Fruit fly (Drosophila melanogaster) whole organism, embryonic: ENCODE measurements around the gene CG2841.

Experiments used
- Aef1 ChIP-seq: fragments of 200-800 bp; sonication (Bioruptor generic); IDR thresholded peaks from 3 replicates; pipeline ENCODE4 v1.3.6; 2022; ENCODE audit warnings: missing biosample characterization, missing genetic modification characterization
- Asciz ChIP-seq: fragments of 200-800 bp; sonication (Bioruptor generic); optimal IDR thresholded peaks from 2 replicates; lab custom pipeline; 2017; ENCODE audit warnings: missing biosample characterization, mild to moderate bottlenecking, missing genetic modification characterization, missing genetic modification reagents
- B-H1 ChIP-seq: fragments of 200-800 bp; sonication (Bioruptor generic); IDR thresholded peaks from 3 replicates; pipeline ENCODE4 v1.3.6; 2022; ENCODE audit warnings: missing biosample characterization, missing genetic modification characterization
- BEAF-32 ChIP-seq: fragments of 200-800 bp; sonication (Bioruptor generic); optimal IDR thresholded peaks from 3 replicates; lab custom pipeline; 2017; ENCODE audit warnings: missing biosample characterization, missing genetic modification characterization, mild to moderate bottlenecking, moderate library complexity, missing genetic modification reagents
- CG10543 ChIP-seq: fragments of 200-800 bp; sonication (Bioruptor generic); optimal IDR thresholded peaks from 3 replicates; lab custom pipeline; 2017; ENCODE audit warnings: missing biosample characterization, mild to moderate bottlenecking, missing genetic modification characterization, moderate library complexity
- CG10979 ChIP-seq: fragments of 200-800 bp; sonication (Bioruptor generic); optimal IDR thresholded peaks from 2 replicates; lab custom pipeline; 2018; ENCODE audit warnings: missing biosample characterization, mild to moderate bottlenecking, missing genetic modification characterization, moderate library complexity
- CG11504 ChIP-seq: fragments of 200-800 bp; sonication (Bioruptor generic); optimal IDR thresholded peaks from 3 replicates; lab custom pipeline; 2019; ENCODE audit warnings: missing biosample characterization, mild to moderate bottlenecking, missing genetic modification characterization, moderate library complexity
- CG12744 ChIP-seq: fragments of 200-800 bp; sonication (Bioruptor generic); optimal IDR thresholded peaks from 2 replicates; lab custom pipeline; 2016; ENCODE audit warnings: missing biosample characterization, missing genetic modification characterization
- CG14050 ChIP-seq: fragments of 200-800 bp; sonication (Bioruptor generic); IDR thresholded peaks from 3 replicates; pipeline ENCODE4 v1.3.6; 2022; ENCODE audit warnings: missing biosample characterization, missing genetic modification characterization
- CG15011 ChIP-seq: fragments of 200-800 bp; sonication (Bioruptor generic); optimal IDR thresholded peaks from 3 replicates; lab custom pipeline; 2018; ENCODE audit warnings: missing biosample characterization, mild to moderate bottlenecking, missing genetic modification characterization
- CG15269 ChIP-seq: fragments of 200-800 bp; sonication (Bioruptor generic); optimal IDR thresholded peaks from 2 replicates; lab custom pipeline; 2018; ENCODE audit warnings: missing biosample characterization, mild to moderate bottlenecking, missing genetic modification characterization, moderate library complexity
- CG15514 ChIP-seq: fragments of 200-800 bp; sonication (Bioruptor generic); optimal IDR thresholded peaks from 3 replicates; lab custom pipeline; 2017; ENCODE audit warnings: missing biosample characterization, missing genetic modification characterization, mild to moderate bottlenecking, moderate library complexity, missing genetic modification reagents
- CG17612 ChIP-seq: fragments of 200-800 bp; sonication (Bioruptor generic); IDR thresholded peaks from 2 replicates; pipeline ENCODE4 v1.3.6; 2022; ENCODE audit warnings: missing biosample characterization, missing genetic modification characterization
- CG3281 ChIP-seq: fragments of 200-800 bp; sonication (Bioruptor generic); optimal IDR thresholded peaks from 3 replicates; lab custom pipeline; 2017; ENCODE audit warnings: missing biosample characterization, mild to moderate bottlenecking, missing genetic modification characterization
- CG5953 ChIP-seq: fragments of 200-800 bp; sonication (Bioruptor generic); IDR thresholded peaks from 2 replicates; pipeline ENCODE4 v1.3.6; 2022; ENCODE audit warnings: missing biosample characterization, missing genetic modification characterization
- CG7963 ChIP-seq: fragments of 200-800 bp; sonication (Bioruptor generic); IDR thresholded peaks from 3 replicates; pipeline ENCODE4 v1.3.6; 2022; ENCODE audit warnings: missing biosample characterization, missing genetic modification characterization; ENCODE audit not compliant: partially characterized antibody
- CG8281 ChIP-seq: fragments of 200-800 bp; sonication (Bioruptor generic); optimal IDR thresholded peaks from 2 replicates; lab custom pipeline; 2018; ENCODE audit warnings: missing biosample characterization, mild to moderate bottlenecking, missing genetic modification characterization, moderate library complexity
- Chrac-16 ChIP-seq: fragments of 200-800 bp; sonication (Bioruptor generic); optimal IDR thresholded peaks from 3 replicates; lab custom pipeline; 2016; ENCODE audit warnings: missing biosample characterization, missing genetic modification characterization
- Dll ChIP-seq: fragments of 200-800 bp; sonication (Bioruptor generic); IDR thresholded peaks from 4 replicates; pipeline ENCODE4 v1.3.6; 2022; ENCODE audit warnings: missing biosample characterization, missing genetic modification characterization; ENCODE audit not compliant: partially characterized antibody
- HLH4C ChIP-seq: fragments of 200-800 bp; sonication (Bioruptor generic); IDR thresholded peaks from 3 replicates; pipeline ENCODE4 v1.3.6; 2022; ENCODE audit warnings: missing biosample characterization, missing genetic modification characterization; ENCODE audit not compliant: partially characterized antibody
- HLH54F ChIP-seq: fragments of 200-800 bp; sonication (Bioruptor generic); optimal IDR thresholded peaks from 3 replicates; lab custom pipeline; 2016; ENCODE audit warnings: missing biosample characterization, missing genetic modification characterization
- Hmr ChIP-seq: fragments of 200-800 bp; sonication (Bioruptor generic); optimal IDR thresholded peaks from 3 replicates; lab custom pipeline; 2017; ENCODE audit warnings: mild to moderate bottlenecking, missing biosample characterization, missing genetic modification reagents, missing genetic modification characterization
- Hr3 ChIP-seq: fragments of 200-800 bp; sonication (Bioruptor generic); optimal IDR thresholded peaks from 3 replicates; lab custom pipeline; 2016; ENCODE audit warnings: missing biosample characterization, missing genetic modification characterization
- Sox102F ChIP-seq: fragments of 200-800 bp; sonication (Bioruptor generic); optimal IDR thresholded peaks from 2 replicates; lab custom pipeline; 2018; ENCODE audit warnings: missing biosample characterization, mild to moderate bottlenecking, missing genetic modification characterization, moderate library complexity
- Taf1 ChIP-seq: fragments of 200-800 bp; sonication (Bioruptor generic); IDR thresholded peaks from 2 replicates; pipeline ENCODE4 v1.3.6; 2022; ENCODE audit warnings: missing biosample characterization, missing genetic modification characterization
- Trl ChIP-seq, 3 experiments: fragments of >200 bp in 2 of 3; fragments of 200-800 bp in 1 of 3; sonication (Bioruptor generic) in 1 of 3; optimal IDR thresholded peaks; 2 replicates in 1 of 3; 3 replicates in 2 of 3; lab custom pipeline; 2016 to 2017; ENCODE audit warnings: missing biosample characterization in 1 of 3, missing genetic modification characterization in 1 of 3
- amos ChIP-seq: fragments of 200-800 bp; sonication (Bioruptor generic); IDR thresholded peaks from 2 replicates; pipeline ENCODE4 v1.3.6; 2022; ENCODE audit warnings: missing biosample characterization, missing genetic modification characterization; ENCODE audit not compliant: partially characterized antibody
- bab2 ChIP-seq: fragments of 200-800 bp; sonication (Bioruptor generic); optimal IDR thresholded peaks from 2 replicates; lab custom pipeline; 2016; ENCODE audit warnings: missing biosample characterization, missing genetic modification characterization
- bowl ChIP-seq: fragments of 200-800 bp; sonication (Bioruptor generic); IDR thresholded peaks from 2 replicates; pipeline ENCODE4 v1.3.6; 2022; ENCODE audit warnings: missing biosample characterization, missing genetic modification characterization
- chif ChIP-seq, 2 experiments: fragments of 200-800 bp; sonication (Bioruptor generic); optimal IDR thresholded peaks; 3 replicates each; lab custom pipeline; 2016; ENCODE audit warnings: missing biosample characterization in 2 of 2, missing genetic modification characterization in 2 of 2
- cwo ChIP-seq: fragments of 200-800 bp; sonication (Bioruptor generic); optimal IDR thresholded peaks from 3 replicates; lab custom pipeline; 2017; ENCODE audit warnings: missing biosample characterization, missing genetic modification characterization, mild to moderate bottlenecking, moderate library complexity, missing genetic modification reagents
- eyg ChIP-seq: fragments of 200-800 bp; sonication (Bioruptor generic); optimal IDR thresholded peaks from 3 replicates; lab custom pipeline; 2016; ENCODE audit warnings: missing biosample characterization, missing genetic modification characterization
- gem ChIP-seq: fragments of 200-800 bp; sonication (Bioruptor generic); optimal IDR thresholded peaks from 2 replicates; lab custom pipeline; 2019; ENCODE audit warnings: missing biosample characterization, mild to moderate bottlenecking, missing genetic modification characterization, moderate library complexity
- gsb-n ChIP-seq: fragments of 200-800 bp; sonication (Bioruptor generic); optimal IDR thresholded peaks from 3 replicates; lab custom pipeline; 2018; ENCODE audit warnings: missing biosample characterization, mild to moderate bottlenecking, missing genetic modification characterization
- hbn ChIP-seq: fragments of 200-800 bp; sonication (Bioruptor generic); IDR thresholded peaks from 2 replicates; pipeline ENCODE4 v1.3.6; 2022; ENCODE audit warnings: missing biosample characterization, missing genetic modification characterization; ENCODE audit not compliant: partially characterized antibody
- hth ChIP-seq: fragments of >200 bp; optimal IDR thresholded peaks from 2 replicates; lab custom pipeline; 2017; ENCODE audit warnings: inconsistent platforms
- insv ChIP-seq, 2 experiments: fragments of 200-800 bp; sonication (Bioruptor generic); optimal IDR thresholded peaks; 3 replicates each; lab custom pipeline; 2016 to 2018; ENCODE audit warnings: missing biosample characterization in 2 of 2, missing genetic modification characterization in 2 of 2
- kah ChIP-seq: fragments of 200-800 bp; sonication (Bioruptor generic); optimal IDR thresholded peaks from 2 replicates; lab custom pipeline; 2018; ENCODE audit warnings: missing biosample characterization, mild to moderate bottlenecking, missing genetic modification characterization
- knrl ChIP-seq: fragments of 200-800 bp; sonication (Bioruptor generic); IDR thresholded peaks from 3 replicates; pipeline ENCODE4 v1.3.6; 2022; ENCODE audit warnings: missing biosample characterization, missing genetic modification characterization; ENCODE audit not compliant: partially characterized antibody
- nom ChIP-seq: fragments of 200-800 bp; sonication (Bioruptor generic); optimal IDR thresholded peaks from 2 replicates; lab custom pipeline; 2017; ENCODE audit warnings: missing biosample characterization, missing genetic modification characterization, mild to moderate bottlenecking, moderate library complexity, missing genetic modification reagents
- org-1 ChIP-seq: fragments of 200-800 bp; sonication (Bioruptor generic); optimal IDR thresholded peaks from 2 replicates; lab custom pipeline; 2017; ENCODE audit warnings: missing biosample characterization, missing genetic modification characterization
- pho ChIP-seq: fragments of 200-800 bp; sonication (Bioruptor generic); optimal IDR thresholded peaks from 2 replicates; lab custom pipeline; 2016; ENCODE audit warnings: missing biosample characterization, missing genetic modification characterization
- pnt ChIP-seq: fragments of 200-800 bp; sonication (Bioruptor generic); optimal IDR thresholded peaks from 3 replicates; lab custom pipeline; 2016; ENCODE audit warnings: missing biosample characterization, missing genetic modification characterization
- salm ChIP-seq: fragments of 200-800 bp; sonication (Bioruptor generic); optimal IDR thresholded peaks from 2 replicates; lab custom pipeline; 2018; ENCODE audit warnings: missing biosample characterization, mild to moderate bottlenecking, missing genetic modification characterization
- sd ChIP-seq: fragments of 200-800 bp; sonication (Bioruptor generic); optimal IDR thresholded peaks from 3 replicates; lab custom pipeline; 2018; ENCODE audit warnings: missing biosample characterization, mild to moderate bottlenecking, missing genetic modification characterization, moderate library complexity
- sens ChIP-seq: fragments of 200-800 bp; sonication (Bioruptor generic); peaks from one replicate; lab custom pipeline; 2016; ENCODE audit warnings: missing biosample characterization, missing genetic modification characterization
- tio ChIP-seq: fragments of 200-800 bp; sonication (Bioruptor generic); optimal IDR thresholded peaks from 2 replicates; lab custom pipeline; 2017; ENCODE audit warnings: missing biosample characterization, missing genetic modification characterization, inconsistent platforms
- zfh2 ChIP-seq: fragments of 200-800 bp; sonication (Bioruptor generic); optimal IDR thresholded peaks from 2 replicates; lab custom pipeline; 2016; ENCODE audit warnings: missing biosample characterization, missing genetic modification characterization

Gene CG2841

dm6 chrX:2300293-2301068 is 65.7 kb downstream of the CG2841 start (continued):
- TF ChIP-seq zfh2 (GFP tag; lab: Kevin White, UChicago) (peak; percentile 87), CG7963 (GFP tag; lab: Robert Waterston, UW) (no peak), CG11504 (tag; lab: Kevin White, UChicago) (peak; percentile 96), gem (peak; percentile 97), CG8281 (tag; lab: Kevin White, UChicago) (peak; percentile 86), sd (peak; percentile 85), Taf1 (GFP tag; lab: Robert Waterston, UW) (peak; percentile 89), eyg (GFP tag; lab: Kevin White, UChicago) (peak; percentile 87), salm (peak; percentile 92), Hmr (GFP tag; lab: Kevin White, UChicago) (peak; percentile 97), pho (peak; percentile 86), Asciz (GFP tag; lab: Kevin White, UChicago) (peak; percentile 93), HLH54F (GFP tag; lab: Kevin White, UChicago) (peak; percentile 90), B-H1 (GFP tag; lab: Robert Waterston, UW) (peak; percentile 96), Sox102F (GFP tag; lab: Kevin White, UChicago) (peak; percentile 97), CG10543 (GFP tag; lab: Kevin White, UChicago) (peak; percentile 30), CG14050 (GFP tag; lab: Robert Waterston, UW) (peak; percentile 98), CG12744 (GFP tag; lab: Kevin White, UChicago) (peak; percentile 83), hth (no peak), CG15269 (tag; lab: Kevin White, UChicago) (peak; percentile 97), tio (GFP tag; lab: Kevin White, UChicago) (peak; percentile 81), nom (GFP tag; lab: Kevin White, UChicago) (peak; percentile 91), amos (no peak), sens (GFP tag; lab: Kevin White, UChicago) (peak; percentile 99), kah (GFP tag; lab: Kevin White, UChicago) (peak; percentile 87), CG3281 (peak; percentile 88), chif (GFP tag; optimal IDR thresholded peaks at IDR 0.05; lab: Kevin White, UChicago) (peak; percentile 89 to 92), gsb-n (tag; lab: Kevin White, UChicago) (peak; percentile 90), Trl (optimal IDR thresholded peaks at IDR 0.05; lab: Kevin White, UChicago) (no peak), Trl (GFP tag; optimal IDR thresholded peaks at IDR 0.05; lab: Kevin White, UChicago) (peak; percentile 76), CG15011 (peak; percentile 86), bowl (peak; percentile 96), CG5953 (GFP tag; lab: Robert Waterston, UW) (peak; percentile 98), HLH4C (GFP tag; lab: Robert Waterston, UW) (no peak), pnt (GFP tag; lab: Kevin White, UChicago) (peak; percentile 88), Hr3 (GFP tag; lab: Kevin White, UChicago) (peak; percentile 90), CG10979 (tag; lab: Kevin White, UChicago) (peak; percentile 93), Chrac-16 (GFP tag; lab: Kevin White, UChicago) (peak; percentile 88), bab2 (GFP tag; lab: Kevin White, UChicago) (peak; percentile 93), knrl (GFP tag; lab: Robert Waterston, UW) (no peak), cwo (GFP tag; lab: Kevin White, UChicago) (peak; percentile 89), org-1 (GFP tag; lab: Kevin White, UChicago) (peak; percentile 97), Dll (no peak), CG17612 (GFP tag; lab: Robert Waterston, UW) (peak; percentile 91), hbn (GFP tag; lab: Robert Waterston, UW) (no peak), CG15514 (GFP tag; lab: Kevin White, UChicago) (peak; percentile 87), BEAF-32 (GFP tag; lab: Kevin White, UChicago) (peak; percentile 9), insv (GFP tag; optimal IDR thresholded peaks at IDR 0.05; lab: Kevin White, UChicago) (peak in 1 of 2 experiments; percentile 45), Aef1 (GFP tag; lab: Robert Waterston, UW) (peak; percentile 98)
